Fruit fly (Drosophila melanogaster) whole organism, embryonic: ENCODE results near the gene Arpc3A.

Experiments used
- Bdp1 ChIP-seq: fragments of 200-800 bp; sonication (Bioruptor generic); optimal IDR thresholded peaks from 3 replicates; lab custom pipeline; 2016; ENCODE audit warnings: missing biosample characterization, missing genetic modification characterization
- Bgb ChIP-seq: fragments of 200-800 bp; sonication (Bioruptor generic); IDR thresholded peaks from 2 replicates; pipeline ENCODE4 v1.3.6; 2022; ENCODE audit warnings: missing biosample characterization, missing genetic modification characterization; ENCODE audit not compliant: partially characterized antibody
- CG1024 ChIP-seq: fragments of 200-800 bp; sonication (Bioruptor generic); IDR thresholded peaks from 2 replicates; pipeline ENCODE4 v1.3.6; 2022; ENCODE audit warnings: missing biosample characterization, missing genetic modification characterization
- CG11093 ChIP-seq: fragments of 200-800 bp; sonication (Bioruptor generic); IDR thresholded peaks from 3 replicates; pipeline ENCODE4 v1.3.6; 2022; ENCODE audit warnings: missing biosample characterization, missing genetic modification characterization
- CG11456 ChIP-seq: fragments of 200-800 bp; sonication (Bioruptor generic); IDR thresholded peaks from 3 replicates; pipeline ENCODE4 v1.3.6; 2022; ENCODE audit warnings: missing biosample characterization, missing genetic modification characterization
- CG11696 ChIP-seq: fragments of 200-800 bp; sonication (Bioruptor generic); IDR thresholded peaks from 2 replicates; pipeline ENCODE4 v1.3.6; 2022; ENCODE audit warnings: missing biosample characterization, missing genetic modification characterization
- CG12104 ChIP-seq: fragments of 200-800 bp; sonication (Bioruptor generic); optimal IDR thresholded peaks from 3 replicates; lab custom pipeline; 2016; ENCODE audit warnings: missing biosample characterization, missing genetic modification characterization
- CG12219 ChIP-seq: fragments of 200-800 bp; sonication (Bioruptor generic); optimal IDR thresholded peaks from 3 replicates; lab custom pipeline; 2018; ENCODE audit warnings: missing biosample characterization, mild to moderate bottlenecking, missing genetic modification characterization
- CG14441 ChIP-seq: fragments of 200-800 bp; sonication (Bioruptor generic); IDR thresholded peaks from 2 replicates; pipeline ENCODE4 v1.3.6; 2022; ENCODE audit warnings: missing biosample characterization, missing genetic modification characterization
- CG16863 ChIP-seq: fragments of 200-800 bp; sonication (Bioruptor generic); optimal IDR thresholded peaks from 3 replicates; lab custom pipeline; 2016; ENCODE audit warnings: missing biosample characterization, missing genetic modification characterization
- CG1832 ChIP-seq: fragments of 200-800 bp; sonication (Bioruptor generic); optimal IDR thresholded peaks from 2 replicates; lab custom pipeline; 2017; ENCODE audit warnings: missing biosample characterization, mild to moderate bottlenecking, missing genetic modification characterization, inconsistent platforms
- CG4404 ChIP-seq: fragments of 200-800 bp; sonication (Bioruptor generic); IDR thresholded peaks from 2 replicates; pipeline ENCODE4 v1.3.6; 2022; ENCODE audit warnings: missing biosample characterization, missing genetic modification characterization
- CG4820 ChIP-seq: fragments of 200-800 bp; sonication (Bioruptor generic); optimal IDR thresholded peaks from 3 replicates; lab custom pipeline; 2016; ENCODE audit warnings: missing biosample characterization, missing genetic modification characterization
- CG5180 ChIP-seq: fragments of 200-800 bp; sonication (Bioruptor generic); optimal IDR thresholded peaks from 3 replicates; lab custom pipeline; 2017; ENCODE audit warnings: missing biosample characterization, missing genetic modification characterization, mild to moderate bottlenecking, moderate library complexity, missing genetic modification reagents
- CG7963 ChIP-seq: fragments of 200-800 bp; sonication (Bioruptor generic); IDR thresholded peaks from 3 replicates; pipeline ENCODE4 v1.3.6; 2022; ENCODE audit warnings: missing biosample characterization, missing genetic modification characterization; ENCODE audit not compliant: partially characterized antibody
- CG9215 ChIP-seq: fragments of 200-800 bp; sonication (Bioruptor generic); IDR thresholded peaks from 2 replicates; pipeline ENCODE4 v1.3.6; 2022; ENCODE audit warnings: missing biosample characterization, missing genetic modification characterization
- D19A ChIP-seq: fragments of 200-800 bp; optimal IDR thresholded peaks from 3 replicates; lab custom pipeline; 2019; ENCODE audit warnings: missing biosample characterization, mild to moderate bottlenecking, missing genetic modification characterization, moderate library complexity
- Deaf1 ChIP-seq: fragments of 200-800 bp; optimal IDR thresholded peaks from 3 replicates; lab custom pipeline; 2019; ENCODE audit warnings: missing biosample characterization, mild to moderate bottlenecking, missing genetic modification characterization, moderate library complexity
- Hr3 ChIP-seq: fragments of 200-800 bp; sonication (Bioruptor generic); optimal IDR thresholded peaks from 3 replicates; lab custom pipeline; 2016; ENCODE audit warnings: missing biosample characterization, missing genetic modification characterization
- Hsf ChIP-seq: fragments of 200-800 bp; sonication (Bioruptor generic); optimal IDR thresholded peaks from 3 replicates; lab custom pipeline; 2016; ENCODE audit warnings: missing biosample characterization, missing genetic modification characterization
- Jarid2 ChIP-seq: fragments of 200-800 bp; sonication (Bioruptor generic); optimal IDR thresholded peaks from 3 replicates; lab custom pipeline; 2017; ENCODE audit warnings: mild to moderate bottlenecking, missing biosample characterization, missing genetic modification reagents, missing genetic modification characterization
- MBD-R2 ChIP-seq: fragments of 200-800 bp; sonication (Bioruptor generic); IDR thresholded peaks from 2 replicates; pipeline ENCODE4 v1.3.6; 2022; ENCODE audit warnings: missing biosample characterization, missing genetic modification characterization
- NC2α ChIP-seq: fragments of 200-800 bp; sonication (Bioruptor generic); optimal IDR thresholded peaks from 2 replicates; lab custom pipeline; 2016; ENCODE audit warnings: missing biosample characterization, missing genetic modification characterization
- Scr ChIP-seq: fragments of 200-800 bp; sonication (Bioruptor generic); IDR thresholded peaks from 2 replicates; pipeline ENCODE4 v1.3.6; 2022; ENCODE audit warnings: missing biosample characterization, missing genetic modification characterization; ENCODE audit not compliant: partially characterized antibody
- Xrp1 ChIP-seq: fragments of 200-800 bp; sonication (Bioruptor generic); IDR thresholded peaks from 2 replicates; pipeline ENCODE4 v1.3.6; 2022; ENCODE audit warnings: missing biosample characterization, missing genetic modification characterization
- ara ChIP-seq: fragments of 200-800 bp; sonication (Bioruptor generic); IDR thresholded peaks from 2 replicates; pipeline ENCODE4 v1.3.6; 2022; ENCODE audit warnings: missing biosample characterization, missing genetic modification characterization
- chif ChIP-seq, 2 experiments: fragments of 200-800 bp; sonication (Bioruptor generic); optimal IDR thresholded peaks; 3 replicates each; lab custom pipeline; 2016; ENCODE audit warnings: missing biosample characterization in 2 of 2, missing genetic modification characterization in 2 of 2
- chinmo ChIP-seq: fragments of 200-800 bp; sonication (Bioruptor generic); IDR thresholded peaks from 4 replicates; pipeline ENCODE4 v1.3.6; 2022; ENCODE audit warnings: missing biosample characterization, missing genetic modification characterization; ENCODE audit not compliant: partially characterized antibody
- chm ChIP-seq: fragments of 200-800 bp; sonication (Bioruptor generic); IDR thresholded peaks from 2 replicates; pipeline ENCODE4 v1.3.6; 2022; ENCODE audit warnings: missing biosample characterization, missing genetic modification characterization
- ci ChIP-seq: fragments of 200-800 bp; sonication (Bioruptor generic); IDR thresholded peaks from 3 replicates; pipeline ENCODE4 v1.3.6; 2022; ENCODE audit warnings: missing biosample characterization, missing genetic modification characterization
- dysf ChIP-seq: fragments of 200-800 bp; sonication (Bioruptor generic); IDR thresholded peaks from 3 replicates; pipeline ENCODE4 v1.3.6; 2022; ENCODE audit warnings: missing biosample characterization, missing genetic modification characterization
- emc ChIP-seq: fragments of 200-800 bp; sonication (Bioruptor generic); optimal IDR thresholded peaks from 2 replicates; lab custom pipeline; 2016; ENCODE audit warnings: missing biosample characterization, missing genetic modification characterization
- fd96Cb ChIP-seq: fragments of 200-800 bp; sonication (Bioruptor generic); optimal IDR thresholded peaks from 2 replicates; lab custom pipeline; 2018; ENCODE audit warnings: missing biosample characterization, mild to moderate bottlenecking, missing genetic modification characterization, moderate library complexity
- fru ChIP-seq: fragments of >200 bp; optimal IDR thresholded peaks from 2 replicates; lab custom pipeline; 2017
- gem ChIP-seq: fragments of 200-800 bp; sonication (Bioruptor generic); optimal IDR thresholded peaks from 2 replicates; lab custom pipeline; 2019; ENCODE audit warnings: missing biosample characterization, mild to moderate bottlenecking, missing genetic modification characterization, moderate library complexity
- hb ChIP-seq: fragments of 200-800 bp; sonication (Bioruptor generic); IDR thresholded peaks from 3 replicates; pipeline ENCODE4 v1.3.6; 2022; ENCODE audit warnings: missing biosample characterization, missing genetic modification characterization; ENCODE audit not compliant: partially characterized antibody
- kay ChIP-seq: fragments of 200-800 bp; sonication (Bioruptor generic); optimal IDR thresholded peaks from 2 replicates; lab custom pipeline; 2016; ENCODE audit warnings: missing biosample characterization, missing genetic modification characterization
- ken ChIP-seq: fragments of 200-800 bp; sonication (Bioruptor generic); IDR thresholded peaks from 3 replicates; pipeline ENCODE4 v1.3.6; 2022; ENCODE audit warnings: missing biosample characterization, missing genetic modification characterization
- nom ChIP-seq: fragments of 200-800 bp; sonication (Bioruptor generic); optimal IDR thresholded peaks from 2 replicates; lab custom pipeline; 2017; ENCODE audit warnings: missing biosample characterization, missing genetic modification characterization, mild to moderate bottlenecking, moderate library complexity, missing genetic modification reagents
- pfk ChIP-seq: fragments of 200-800 bp; sonication (Bioruptor generic); optimal IDR thresholded peaks from 2 replicates; lab custom pipeline; 2018; ENCODE audit warnings: missing biosample characterization, mild to moderate bottlenecking, missing genetic modification characterization, moderate library complexity
- phol ChIP-seq: fragments of 200-800 bp; sonication (Bioruptor generic); optimal IDR thresholded peaks from 3 replicates; lab custom pipeline; 2018; ENCODE audit warnings: missing biosample characterization, mild to moderate bottlenecking, missing genetic modification characterization, moderate library complexity
- pum ChIP-seq: fragments of 200-800 bp; sonication (Bioruptor generic); optimal IDR thresholded peaks from 2 replicates; lab custom pipeline; 2016; ENCODE audit warnings: missing biosample characterization, missing genetic modification characterization
- row ChIP-seq: fragments of 200-800 bp; sonication (Bioruptor generic); IDR thresholded peaks from 3 replicates; pipeline ENCODE4 v1.3.6; 2022; ENCODE audit warnings: missing biosample characterization, missing genetic modification characterization
- schlank ChIP-seq: fragments of 200-800 bp; sonication (Bioruptor generic); optimal IDR thresholded peaks from 2 replicates; lab custom pipeline; 2018; ENCODE audit warnings: missing biosample characterization, mild to moderate bottlenecking, missing genetic modification characterization
- sens ChIP-seq: fragments of 200-800 bp; sonication (Bioruptor generic); peaks from one replicate; lab custom pipeline; 2016; ENCODE audit warnings: missing biosample characterization, missing genetic modification characterization
- sisA ChIP-seq: fragments of 200-800 bp; sonication (Bioruptor generic); IDR thresholded peaks from 2 replicates; pipeline ENCODE4 v1.3.6; 2022; ENCODE audit warnings: missing biosample characterization, missing genetic modification characterization
- slbo ChIP-seq: fragments of 200-800 bp; sonication (Bioruptor generic); IDR thresholded peaks from 2 replicates; pipeline ENCODE4 v1.3.6; 2022; ENCODE audit warnings: missing biosample characterization, missing genetic modification characterization
- slp2 ChIP-seq: fragments of 200-800 bp; sonication (Bioruptor generic); optimal IDR thresholded peaks from 2 replicates; lab custom pipeline; 2016; ENCODE audit warnings: missing biosample characterization, missing genetic modification characterization
- so ChIP-seq: fragments of 200-800 bp; sonication (Bioruptor generic); IDR thresholded peaks from 3 replicates; pipeline ENCODE4 v1.3.6; 2022; ENCODE audit warnings: missing biosample characterization, missing genetic modification characterization
- sr ChIP-seq: fragments of 200-800 bp; sonication (Bioruptor generic); IDR thresholded peaks from 3 replicates; pipeline ENCODE4 v1.3.6; 2022; ENCODE audit warnings: missing biosample characterization, missing genetic modification characterization
- stc ChIP-seq: fragments of 200-800 bp; sonication (Bioruptor generic); IDR thresholded peaks from 2 replicates; pipeline ENCODE4 v1.3.6; 2022; ENCODE audit warnings: missing biosample characterization, missing genetic modification characterization
- usp ChIP-seq: fragments of >200 bp; optimal IDR thresholded peaks from 2 replicates; lab custom pipeline; 2017; ENCODE audit warnings: missing biosample characterization, missing genetic modification characterization
- vvl ChIP-seq: fragments of 200-800 bp; sonication (Bioruptor generic); IDR thresholded peaks from 2 replicates; pipeline ENCODE4 v1.3.6; 2022; ENCODE audit warnings: missing biosample characterization, missing genetic modification characterization
- wor ChIP-seq: fragments of 200-800 bp; sonication (Bioruptor generic); IDR thresholded peaks from 2 replicates; pipeline ENCODE4 v1.3.6; 2022; ENCODE audit warnings: missing biosample characterization, missing genetic modification characterization

The Arpc3A gene

dm6 chr3R:15816276-15816675, 18.2 kb upstream of the Arpc3A start (continued):
- TF ChIP-seq Xrp1 (GFP tag; lab: Robert Waterston, UW) (peak; percentile 67), ci (peak; percentile 60; the same call in 1 of the 3 replicates), wor (GFP tag; lab: Robert Waterston, UW) (no peak), sisA (GFP tag; lab: Robert Waterston, UW) (peak; percentile 60), CG11696 (no peak), CG11093 (GFP tag; lab: Robert Waterston, UW) (no peak), Hr3 (no peak), MBD-R2 (GFP tag; lab: Robert Waterston, UW) (no peak), CG12219 (no peak), CG4820 (peak; percentile 17), pfk (GFP tag; lab: Kevin White, UChicago) (no peak), phol (tag; lab: Kevin White, UChicago) (peak; percentile 7), row (GFP tag; lab: Robert Waterston, UW) (peak; percentile 46; the same call in 2 of the 3 replicates), NC2α (GFP tag; lab: Kevin White, UChicago) (no peak), so (GFP tag; lab: Robert Waterston, UW) (no peak), CG9215 (GFP tag; lab: Robert Waterston, UW) (no peak), schlank (tag; lab: Kevin White, UChicago) (no peak), usp (GFP tag; lab: Kevin White, UChicago) (no peak), slp2 (GFP tag; lab: Kevin White, UChicago) (no peak), CG4404 (peak; percentile 48), chif (GFP tag; optimal IDR thresholded peaks at IDR 0.05; lab: Kevin White, UChicago) (peak; percentile 34 to 39), CG1024 (GFP tag; lab: Robert Waterston, UW) (0 out of 2 replicates have a peak, but pooled peaks have one; percentile 16), slbo (GFP tag; lab: Robert Waterston, UW) (no peak), gem (peak; percentile 53), Bgb (GFP tag; lab: Robert Waterston, UW) (no peak), dysf (GFP tag; lab: Robert Waterston, UW) (peak; percentile 44; the same call in 1 of the 3 replicates), CG1832 (GFP tag; lab: Kevin White, UChicago) (no peak), fru (lab: Kevin White, UChicago) (no peak), CG14441 (GFP tag; lab: Robert Waterston, UW) (no peak), Bdp1 (GFP tag; lab: Kevin White, UChicago) (no peak), emc (GFP tag; lab: Kevin White, UChicago) (no peak), D19A (tag; lab: Kevin White, UChicago) (no peak), vvl (GFP tag; lab: Robert Waterston, UW) (peak; percentile 29), Deaf1 (tag; lab: Kevin White, UChicago) (no peak), ken (GFP tag; lab: Robert Waterston, UW) (peak; percentile 35; the same call in 1 of the 3 replicates), CG12104 (no peak), pum (GFP tag; lab: Kevin White, UChicago) (no peak), CG16863 (GFP tag; lab: Kevin White, UChicago) (peak; percentile 6), fd96Cb (tag; lab: Kevin White, UChicago) (peak; percentile 9), Hsf (GFP tag; lab: Kevin White, UChicago) (peak; percentile 8), kay (GFP tag; lab: Kevin White, UChicago) (no peak)

DNA sequence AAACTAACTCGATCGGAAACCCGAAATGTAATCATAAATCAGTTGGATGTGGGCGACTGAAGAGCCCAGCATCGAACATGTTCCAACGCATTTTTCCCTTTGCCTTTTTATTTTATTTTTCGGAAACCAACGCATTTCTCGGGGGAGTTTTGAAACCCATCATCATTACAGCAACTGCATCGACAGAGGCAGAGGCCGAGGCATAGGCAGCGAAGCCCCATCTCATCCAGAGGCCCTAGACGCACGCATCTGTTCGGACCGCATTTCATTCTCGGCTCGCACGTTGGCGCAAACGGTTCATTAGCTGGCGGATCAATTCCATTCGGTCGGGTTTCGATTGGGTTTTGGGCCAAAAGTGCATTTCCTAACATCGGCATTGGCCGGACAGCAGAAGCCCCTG, 8.9 kb upstream of the Arpc3A start, which contains the start of gene CG4576:
Gene CG4576 (plus strand): TSS at position 227 of the 400 bp plus-strand sequence.
- TF ChIP-seq hb (GFP tag; lab: Robert Waterston, UW): no peak
- TF ChIP-seq ara (GFP tag; lab: Robert Waterston, UW): 0 out of 2 replicates have a peak, but pooled peaks have one; percentile 22
- 0 out of 4 replicates have a peak, but pooled peaks have one; percentile 7 for TF ChIP-seq chinmo (GFP tag; lab: Robert Waterston, UW)
- 0 out of 3 replicates have a peak, but pooled peaks have one; percentile 58 for TF ChIP-seq CG11456
- peak; percentile 12 for TF ChIP-seq Jarid2 (GFP tag; lab: Kevin White, UChicago)
- TF ChIP-seq nom: peak; percentile 66
- TF ChIP-seq CG7963 (GFP tag; lab: Robert Waterston, UW): no peak
- TF ChIP-seq sens (GFP tag; lab: Kevin White, UChicago): peak; percentile 35
- TF ChIP-seq chm (GFP tag; lab: Robert Waterston, UW): 0 out of 2 replicates have a peak, but pooled peaks have one; percentile 35
- TF ChIP-seq sr (GFP tag; lab: Robert Waterston, UW): peak; percentile 68
- TF ChIP-seq Scr (GFP tag; lab: Robert Waterston, UW): no peak
- TF ChIP-seq CG5180 (GFP tag; lab: Kevin White, UChicago): peak; percentile 97
- 0 out of 2 replicates have a peak, but pooled peaks have one; percentile 23 for TF ChIP-seq stc (GFP tag; lab: Robert Waterston, UW)
